Worm (Caenorhabditis elegans): Measurements from ENCODE around the gene sdz-27.

The sdz-27 gene

DNA sequence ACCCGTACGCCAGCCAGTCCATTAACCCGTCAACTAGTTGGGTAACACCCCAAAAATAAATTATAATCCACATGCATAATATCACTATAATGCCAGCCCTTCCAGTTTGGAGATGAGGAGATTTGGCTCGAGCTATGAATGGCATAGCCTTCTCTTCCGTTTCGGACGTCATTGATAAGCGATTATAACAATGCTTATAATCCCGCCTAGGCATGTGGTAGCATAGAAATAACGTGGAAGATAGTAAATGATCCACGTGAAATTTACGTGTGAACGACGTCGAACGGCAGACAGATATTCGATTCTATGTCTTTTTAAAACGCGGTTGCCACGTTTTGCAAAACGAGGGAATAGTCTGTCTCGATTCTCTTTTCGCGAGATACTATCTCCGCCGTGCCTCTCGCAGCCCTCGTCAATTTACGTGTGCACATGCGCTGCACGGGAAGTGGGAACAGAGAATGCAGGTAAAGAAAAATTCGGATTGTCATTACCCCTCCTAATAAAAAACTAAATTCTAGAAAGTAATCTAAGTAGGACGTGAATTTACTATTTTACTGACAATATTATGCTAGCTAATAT, 38.0 kb upstream of the sdz-27 start:
- TF ChIP-seq dox-1 (GFP tag; IDR thresholded peaks at IDR 0.05) (peak; percentile 31; the same call in 1 of the 2 replicates), egrh-3 (GFP tag; IDR thresholded peaks at IDR 0.05) (no peak), him-1 (tag; optimal IDR thresholded peaks at IDR 0.05) (no peak), madf-6 (GFP tag; IDR thresholded peaks at IDR 0.05) (0 out of 2 replicates have a peak, but pooled peaks have one; percentile 22), nfyb-1 (GFP tag; IDR thresholded peaks at IDR 0.05) (peak; percentile 74; the same call in 1 of the 2 replicates), attf-5 (GFP tag; optimal IDR thresholded peaks at IDR 0.05) (peak; percentile 47), Y95B8A.8 (GFP tag; IDR thresholded peaks at IDR 0.05) (0 out of 2 replicates have a peak, but pooled peaks have one; percentile 8), madf-3 (GFP tag; IDR thresholded peaks at IDR 0.05) (no peak), hmg-1.2 (GFP tag; IDR thresholded peaks at IDR 0.05) (peak; percentile 35; the same call in 1 of the 2 replicates), pbrm-1 (GFP tag; IDR thresholded peaks at IDR 0.05) (0 out of 2 replicates have a peak, but pooled peaks have one; percentile 46), cebp-1 (GFP tag; IDR thresholded peaks at IDR 0.05) (no peak), cebp-1 (tag; optimal IDR thresholded peaks at IDR 0.05) (peak; percentile 15), let-607 (tag; optimal IDR thresholded peaks at IDR 0.05) (peak in 1 of 2 experiments; percentile 46), tbp1 (GFP tag; optimal IDR thresholded peaks at IDR 0.05) (peak; percentile 11), die-1 (tag; optimal IDR thresholded peaks at IDR 0.05) (peak; percentile 30), ztf-3 (GFP tag; optimal IDR thresholded peaks at IDR 0.05) (peak; percentile 18), F55B11.4 (tag; optimal IDR thresholded peaks at IDR 0.05; ENCODE audit: borderline replicate concordance, insufficient read depth) (no peak), F57A8.1 (GFP tag; optimal IDR thresholded peaks at IDR 0.05) (no peak), chd-7 (tag; optimal IDR thresholded peaks at IDR 0.05) (peak; percentile 58), B0019.2 (GFP tag; conservative IDR thresholded peaks at IDR 0.05) (no peak), ZK185.1 (tag; optimal IDR thresholded peaks at IDR 0.05; ENCODE audit: poor library complexity, severe bottlenecking) (no peak), Y56A3A.18 (GFP tag; IDR thresholded peaks at IDR 0.05) (no peak), hmg-20 (GFP tag; IDR thresholded peaks at IDR 0.05) (no peak), D2030.7 (GFP tag; IDR thresholded peaks at IDR 0.05) (no peak)

DNA sequence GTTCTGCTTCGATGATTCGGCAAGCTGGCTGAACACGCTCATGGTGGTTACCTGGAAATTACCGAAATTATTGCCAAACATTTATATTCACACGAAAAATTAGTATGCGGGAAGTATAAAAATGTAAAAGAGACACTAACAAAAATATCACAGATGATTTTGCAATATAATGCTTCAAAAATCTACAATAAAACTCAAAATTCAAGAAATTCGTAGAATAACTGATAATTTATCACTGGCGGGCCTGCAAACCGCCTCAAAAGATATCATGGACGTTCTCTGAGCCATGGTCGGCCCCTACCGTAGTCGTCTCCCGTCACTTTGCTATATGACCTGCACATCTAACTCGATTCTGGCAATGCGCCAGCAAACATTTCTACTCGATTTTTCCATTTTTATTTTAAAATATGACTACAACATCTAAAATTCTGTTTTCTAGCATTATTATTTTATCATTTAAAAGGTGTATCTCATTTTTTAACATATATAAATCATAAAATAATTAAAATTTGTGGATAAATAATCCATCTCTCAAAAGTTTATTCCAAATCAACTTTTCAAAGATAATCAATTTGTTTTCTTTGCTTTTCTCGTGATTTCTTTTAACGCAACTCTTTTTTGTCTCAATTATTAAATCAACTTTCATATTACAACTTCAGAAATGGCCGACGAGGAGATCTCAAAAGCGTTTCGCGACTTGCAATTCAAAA, 37.2 kb upstream of the sdz-27 start, which contains the start of the genes F01G4.6 and pfd-1:
TSS of gene F01G4.6 (minus strand) at position 51 of the 710 bp plus-strand sequence.
TSS of gene pfd-1 (plus strand) at position 660 of the 710 bp plus-strand sequence.
- TF ChIP-seq bed-1 (GFP tag; IDR thresholded peaks at IDR 0.05), result no peak
- no peak for TF ChIP-seq F10E7.11 (tag; optimal IDR thresholded peaks at IDR 0.05)
- TF ChIP-seq rpc-1 (optimal IDR thresholded peaks at IDR 0.05), result no peak
- no peak for TF ChIP-seq rpc-1 (tag; optimal IDR thresholded peaks at IDR 0.05)
- TF ChIP-seq somi-1 (GFP tag; optimal IDR thresholded peaks at IDR 0.05), result peak; percentile 1
- TF ChIP-seq ztf-28 (GFP tag; IDR thresholded peaks at IDR 0.05), result no peak
- TF ChIP-seq nfyb-1 (GFP tag; IDR thresholded peaks at IDR 0.05), result peak; percentile 95
- no peak for TF ChIP-seq unc-130 (GFP tag; optimal IDR thresholded peaks at IDR 0.05)
- TF ChIP-seq hmg-20 (GFP tag; IDR thresholded peaks at IDR 0.05), result peak; percentile 46; the same call in 1 of the 2 replicates
- TF ChIP-seq nfya-1 (tag; optimal IDR thresholded peaks at IDR 0.05; ENCODE audit: borderline replicate concordance, insufficient read depth), result no peak
- TF ChIP-seq egrh-3 (GFP tag; IDR thresholded peaks at IDR 0.05), result no peak
- TF ChIP-seq madf-6 (GFP tag; IDR thresholded peaks at IDR 0.05), result peak; percentile 85
- no peak for TF ChIP-seq snpc-1.1 (tag; optimal IDR thresholded peaks at IDR 0.05; ENCODE audit: insufficient read depth)
- peak; percentile 54 for TF ChIP-seq lir-1 (GFP tag; conservative IDR thresholded peaks at IDR 0.05)
- TF ChIP-seq F52B5.7 (tag; optimal IDR thresholded peaks at IDR 0.05), result no peak
- peak; percentile 18 for TF ChIP-seq snpc-4 (GFP tag; optimal IDR thresholded peaks at IDR 0.05)
- peak; percentile 39 to 68 (median 58) for TF ChIP-seq snpc-4 (tag; optimal IDR thresholded peaks at IDR 0.05)
- TF ChIP-seq ceh-100 (GFP tag; IDR thresholded peaks at IDR 0.05), result peak; percentile 73
- TF ChIP-seq ztf-3 (GFP tag; optimal IDR thresholded peaks at IDR 0.05), result no peak
- peak; percentile 53 for TF ChIP-seq gei-17 (GFP tag; optimal IDR thresholded peaks at IDR 0.05)
- TF ChIP-seq lag-1 (GFP tag; IDR thresholded peaks at IDR 0.05), result no peak
- no peak for TF ChIP-seq lsy-27 (tag; optimal IDR thresholded peaks at IDR 0.05; ENCODE audit: borderline replicate concordance, insufficient read depth)
- no peak for TF ChIP-seq dpff-1 (tag; optimal IDR thresholded peaks at IDR 0.05)
- no peak for TF ChIP-seq F49E8.2 (tag; optimal IDR thresholded peaks at IDR 0.05; ENCODE audit: insufficient read depth)
- peak; percentile 78; the same call in 1 of the 2 replicates for TF ChIP-seq rcor-1 (GFP tag; IDR thresholded peaks at IDR 0.05)
- no peak for TF ChIP-seq ztf-25 (GFP tag; IDR thresholded peaks at IDR 0.05)
